Worm (Caenorhabditis elegans) whole organism, mixed stage, embryonic: ENCODE data around the gene frm-3.

Experiments
- ces-1 ChIP-seq: fragments of 150-350 bp; optimal IDR thresholded peaks from 2 replicates; lab custom pipeline; 2014; ENCODE audit warnings: missing biosample characterization, missing genetic modification reagents, missing genetic modification characterization
- cnd-1 ChIP-seq: fragments of 200-800 bp; sonication (Bioruptor generic); optimal IDR thresholded peaks from 2 replicates; lab custom pipeline; 2018; ENCODE audit warnings: mild to moderate bottlenecking, missing genetic modification characterization, missing compliant biosample characterization
- drap-1 ChIP-seq: fragments of 200-800 bp; sonication (Bioruptor generic); optimal IDR thresholded peaks from 3 replicates; lab custom pipeline; 2018; ENCODE audit warnings: mild to moderate bottlenecking, missing genetic modification characterization, missing compliant biosample characterization
- elt-1 ChIP-seq: sonication (generic microtip); optimal IDR thresholded peaks from 2 replicates; lab custom pipeline; 2017; ENCODE audit warnings: missing genetic modification characterization, mild to moderate bottlenecking, missing compliant biosample characterization, antibody characterized with exemption, moderate library complexity, borderline replicate concordance; ENCODE audit not compliant: insufficient read depth
- elt-3 ChIP-seq: fragments of 150-350 bp; optimal IDR thresholded peaks from 2 replicates; lab custom pipeline; 2014; ENCODE audit warnings: missing biosample characterization, missing genetic modification characterization
- nhr-12 ChIP-seq: fragments of 150-350 bp; optimal IDR thresholded peaks from 2 replicates; lab custom pipeline; 2014; ENCODE audit warnings: missing biosample characterization, missing genetic modification characterization
- pha-4 ChIP-seq: fragments of 150-350 bp; optimal IDR thresholded peaks from 2 replicates; lab custom pipeline; 2018; ENCODE audit warnings: missing biosample characterization, missing genetic modification reagents, missing genetic modification characterization

- TF ChIP-seq nhr-12 (tag; lab: Kevin White, UChicago) (no peak), cnd-1 (tag; lab: Kevin White, UChicago) (no peak), ces-1 (GFP tag; lab: Kevin White, UChicago) (no peak), elt-1 (tag; lab: Kevin White, UChicago) (no peak), drap-1 (GFP tag; lab: Kevin White, UChicago) (no peak), pha-4 (tag; lab: Kevin White, UChicago) (no peak), elt-3 (tag; lab: Kevin White, UChicago) (no peak)
Measured at ce11 chrX:11560076-11560475, 12.2 kb upstream of the frm-3 start.
